Worm (Caenorhabditis elegans) whole organism, L2 larva: ENCODE results near the gene nhr-80.

Source experiments
- ZK546.5 ChIP-seq: sonication (generic microtip); optimal IDR thresholded peaks from 2 replicates; lab custom pipeline; 2017; ENCODE audit warnings: missing biosample characterization, missing genetic modification characterization
- blmp-1 ChIP-seq: sonication (generic microtip); optimal IDR thresholded peaks from 2 replicates; lab custom pipeline; 2017; ENCODE audit warnings: missing genetic modification characterization, mild to moderate bottlenecking, missing compliant biosample characterization, antibody characterized with exemption, moderate library complexity; ENCODE audit not compliant: insufficient read depth
- lin-39 ChIP-seq: fragments of 150-350 bp; optimal IDR thresholded peaks from 2 replicates; lab custom pipeline; 2014; ENCODE audit warnings: missing biosample characterization, missing genetic modification reagents, missing genetic modification characterization
- lsy-2 ChIP-seq, 2 experiments: fragments of 150-350 bp in 1 of 2; sonication (generic microtip) in 1 of 2; optimal IDR thresholded peaks; 2 replicates each; lab custom pipeline; 2014 to 2017; ENCODE audit warnings: missing biosample characterization in 2 of 2, missing genetic modification characterization in 2 of 2
- nhr-77 ChIP-seq: fragments of 150-350 bp; optimal IDR thresholded peaks from 2 replicates; lab custom pipeline; 2014; ENCODE audit warnings: missing biosample characterization, missing genetic modification characterization
- unc-62 ChIP-seq: fragments of 150-350 bp; optimal IDR thresholded peaks from 2 replicates; lab custom pipeline; 2014; ENCODE audit warnings: missing biosample characterization, missing genetic modification reagents, missing genetic modification characterization
- ztf-1 ChIP-seq: fragments of 200-800 bp; sonication (Bioruptor generic); conservative IDR thresholded peaks from 2 replicates; pipeline ENCODE4 v1.3.6; 2022; ENCODE audit warnings: missing genetic modification characterization, missing compliant biosample characterization

ce11 chrIII:42725-43124 is 28.1 kb upstream of the nhr-80 start:
- TF ChIP-seq ztf-1 (GFP tag; lab: Robert Waterston, UW), result no peak
- no peak for TF ChIP-seq unc-62 (GFP tag; lab: Kevin White, UChicago)
- no peak for TF ChIP-seq blmp-1
- no peak for TF ChIP-seq lin-39 (tag; lab: Kevin White, UChicago)
- TF ChIP-seq lsy-2 (tag; optimal IDR thresholded peaks at IDR 0.05; lab: Kevin White, UChicago), result no peak
- TF ChIP-seq ZK546.5 (tag; lab: Kevin White, UChicago), result no peak
- TF ChIP-seq nhr-77 (tag; lab: Kevin White, UChicago), result no peak
